Fruit fly (Drosophila melanogaster): ENCODE measurements around the gene Nuak.

The Nuak gene

DNA sequence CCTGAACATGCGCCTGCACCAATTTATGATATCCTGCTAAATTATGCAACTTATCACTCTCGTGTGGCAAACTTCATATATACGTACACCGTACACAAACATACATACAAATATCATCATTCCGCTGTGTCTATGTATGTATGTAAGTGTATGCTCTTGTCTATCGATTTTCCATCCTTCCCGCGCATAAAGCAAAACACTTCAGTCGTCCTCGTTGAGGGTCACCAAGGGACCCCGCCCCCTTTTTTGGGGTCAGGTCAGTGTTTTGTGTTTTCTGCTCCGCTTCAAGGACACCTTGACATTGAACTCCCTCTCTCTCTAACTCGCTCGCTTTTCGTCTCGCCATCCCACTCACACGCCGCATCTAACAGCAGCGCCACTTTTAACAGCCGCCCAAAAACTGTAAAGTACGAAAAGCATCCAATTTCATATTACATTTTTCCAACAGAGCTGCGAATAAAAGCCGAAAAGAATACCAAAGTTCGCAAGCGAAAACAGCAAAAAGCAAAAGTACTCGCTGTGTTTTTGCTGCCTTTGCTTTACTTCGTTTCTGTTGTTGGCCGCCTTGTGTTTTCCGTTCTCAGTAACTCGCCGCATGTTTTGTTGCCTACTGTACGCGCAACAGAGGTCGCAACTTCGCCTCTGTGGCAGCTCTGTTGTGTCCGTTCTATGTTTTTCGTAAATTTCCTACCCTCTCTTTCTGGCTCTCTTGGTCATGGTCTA is 91.9 kb downstream of the Nuak start (continued):
- TF ChIP-seq seq (GFP tag; IDR thresholded peaks at IDR 0.05) (no peak), CG4854 (GFP tag; optimal IDR thresholded peaks at IDR 0.05) (no peak), CG1529 (GFP tag; optimal IDR thresholded peaks at IDR 0.05) (no peak), PHDP (tag; optimal IDR thresholded peaks at IDR 0.05) (no peak), ind (GFP tag; optimal IDR thresholded peaks at IDR 0.05) (no peak)

DNA sequence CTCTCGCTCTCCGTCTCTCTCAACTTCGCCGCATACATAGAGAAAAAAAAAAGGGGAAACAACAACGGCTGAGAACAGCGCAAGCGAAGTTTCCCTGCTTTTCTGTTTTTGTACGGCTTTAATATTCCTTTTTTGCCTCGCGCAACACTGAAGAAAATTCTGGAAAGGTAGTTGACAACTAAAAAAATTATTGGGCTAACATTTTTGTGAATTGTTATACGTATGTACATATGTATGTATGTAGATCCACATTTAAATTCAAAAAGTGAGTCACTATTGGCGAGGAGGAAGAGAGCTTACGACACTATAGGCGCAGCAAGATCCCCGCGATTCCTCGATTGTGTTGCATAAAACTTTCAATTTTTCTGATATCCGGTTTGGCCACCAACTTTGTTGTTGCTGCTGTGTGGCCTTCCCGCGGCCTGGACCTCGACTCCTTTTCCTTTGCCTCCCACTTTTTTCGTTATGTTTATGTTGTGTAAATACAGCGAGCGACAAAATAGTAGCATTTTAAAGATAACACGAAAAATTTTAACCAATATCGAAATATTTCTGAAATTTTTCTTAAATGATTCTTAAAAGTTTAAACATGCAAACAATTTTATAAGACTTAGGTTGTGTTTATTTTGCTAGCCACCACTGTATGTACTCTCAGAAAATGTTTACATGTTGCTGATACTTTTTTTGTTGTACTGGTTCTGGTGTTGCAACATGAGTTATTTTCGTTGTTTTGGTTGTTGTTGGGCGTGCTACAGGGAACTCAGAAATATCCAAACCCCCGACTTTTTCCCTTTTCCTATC is 92.7 kb downstream of the Nuak start:
- TF ChIP-seq CG7372 (GFP tag; IDR thresholded peaks at IDR 0.05) (no peak), fd96Cb (tag; optimal IDR thresholded peaks at IDR 0.05) (peak; percentile 84), Doc2 (GFP tag; IDR thresholded peaks at IDR 0.05) (no peak), CG7745 (tag; optimal IDR thresholded peaks at IDR 0.05) (no peak), CG9727 (GFP tag; optimal IDR thresholded peaks at IDR 0.05) (peak; percentile 93), H15 (GFP tag; IDR thresholded peaks at IDR 0.05) (no peak), Fer2 (tag; optimal IDR thresholded peaks at IDR 0.05) (peak; percentile 46), CG1602 (GFP tag; optimal IDR thresholded peaks at IDR 0.05) (peak; percentile 75), bowl (GFP tag; IDR thresholded peaks at IDR 0.05) (no peak), Dip3 (GFP tag; optimal IDR thresholded peaks at IDR 0.05) (peak; percentile 55), CG3407 (GFP tag; optimal IDR thresholded peaks at IDR 0.05) (peak; percentile 76), Ptx1 (GFP tag; IDR thresholded peaks at IDR 0.05) (no peak), so (GFP tag; IDR thresholded peaks at IDR 0.05) (no peak), trem (tag; optimal IDR thresholded peaks at IDR 0.05) (peak; percentile 75), CG17568 (GFP tag; optimal IDR thresholded peaks at IDR 0.05) (no peak), CG8388 (GFP tag; optimal IDR thresholded peaks at IDR 0.05) (peak; percentile 89), scrt (GFP tag; optimal IDR thresholded peaks at IDR 0.05) (peak; percentile 59), CG3995 (GFP tag; optimal IDR thresholded peaks at IDR 0.05) (no peak), tll (GFP tag; optimal IDR thresholded peaks at IDR 0.05) (peak in 1 of 2 experiments; percentile 57), C15 (GFP tag; IDR thresholded peaks at IDR 0.05) (no peak), Deaf1 (tag; optimal IDR thresholded peaks at IDR 0.05) (peak; percentile 46), CHES-1-like (GFP tag; optimal IDR thresholded peaks at IDR 0.05) (peak; percentile 67), Bteb2 (GFP tag; optimal IDR thresholded peaks at IDR 0.05) (peak; percentile 62), CG2116 (GFP tag; optimal IDR thresholded peaks at IDR 0.05) (peak; percentile 69), CG9437 (GFP tag; optimal IDR thresholded peaks at IDR 0.05) (peak; percentile 67), pfk (GFP tag; optimal IDR thresholded peaks at IDR 0.05) (no peak), CG11398 (GFP tag; optimal IDR thresholded peaks at IDR 0.05) (peak; percentile 49), CG33557 (GFP tag; optimal IDR thresholded peaks at IDR 0.05) (peak; percentile 67), lola (GFP tag; optimal IDR thresholded peaks at IDR 0.05) (peak in 1 of 3 experiments; percentile 88), CG6175 (GFP tag; IDR thresholded peaks at IDR 0.05) (no peak), Rfx (GFP tag; IDR thresholded peaks at IDR 0.05) (no peak), Asciz (GFP tag; optimal IDR thresholded peaks at IDR 0.05) (peak; percentile 70), gfzf (GFP tag; optimal IDR thresholded peaks at IDR 0.05) (no peak), Myb (GFP tag; optimal IDR thresholded peaks at IDR 0.05) (peak; percentile 55), ase (GFP tag; IDR thresholded peaks at IDR 0.05) (no peak), CG4730 (GFP tag; IDR thresholded peaks at IDR 0.05) (no peak), Hsf (GFP tag; optimal IDR thresholded peaks at IDR 0.05) (peak; percentile 84), dm (GFP tag; optimal IDR thresholded peaks at IDR 0.05) (peak; percentile 64), CG17912 (GFP tag; optimal IDR thresholded peaks at IDR 0.05) (no peak), Stat92E (GFP tag; optimal IDR thresholded peaks at IDR 0.05) (no peak), CG7839 (tag; optimal IDR thresholded peaks at IDR 0.05) (peak; percentile 84)

All from whole organism, embryonic.